Fruit fly (Drosophila melanogaster): ENCODE measurements around the gene CG6576.

The CG6576 gene

dm6 chr3L:8767876-8768275, 12.1 kb downstream of the CG6576 start (continued):
- TF ChIP-seq bowl (GFP tag; IDR thresholded peaks at IDR 0.05) (no peak), NC2α (GFP tag; optimal IDR thresholded peaks at IDR 0.05) (no peak), dimm (GFP tag; IDR thresholded peaks at IDR 0.05) (no peak), da (GFP tag; optimal IDR thresholded peaks at IDR 0.05) (no peak), aop (GFP tag; IDR thresholded peaks at IDR 0.05) (no peak), ems (GFP tag; optimal IDR thresholded peaks at IDR 0.05) (peak; percentile 5), Oaz (GFP tag; IDR thresholded peaks at IDR 0.05) (no peak), Rx (GFP tag; IDR thresholded peaks at IDR 0.05) (no peak), Elba2 (GFP tag; optimal IDR thresholded peaks at IDR 0.05) (no peak), bigmax (GFP tag; optimal IDR thresholded peaks at IDR 0.05) (no peak), CG4820 (GFP tag; optimal IDR thresholded peaks at IDR 0.05) (peak; percentile 17), br (optimal IDR thresholded peaks at IDR 0.05) (no peak), sc (optimal IDR thresholded peaks at IDR 0.05) (no peak), sc (GFP tag; optimal IDR thresholded peaks at IDR 0.05) (no peak), slbo (GFP tag; IDR thresholded peaks at IDR 0.05) (peak; percentile 70), corto (GFP tag; optimal IDR thresholded peaks at IDR 0.05) (no peak), dmrt11E (tag; optimal IDR thresholded peaks at IDR 0.05) (no peak), peb (GFP tag; IDR thresholded peaks at IDR 0.05) (no peak), lola (GFP tag; optimal IDR thresholded peaks at IDR 0.05) (no peak), repo (GFP tag; optimal IDR thresholded peaks at IDR 0.05) (no peak), nau (GFP tag; optimal IDR thresholded peaks at IDR 0.05) (peak; percentile 25), CG1529 (GFP tag; optimal IDR thresholded peaks at IDR 0.05) (no peak), tin (GFP tag; optimal IDR thresholded peaks at IDR 0.05) (peak; percentile 14), CG1603 (tag; optimal IDR thresholded peaks at IDR 0.05) (peak; percentile 15), Side (GFP tag; optimal IDR thresholded peaks at IDR 0.05) (peak; percentile 32), CG4707 (GFP tag; optimal IDR thresholded peaks at IDR 0.05) (no peak), CG17359 (tag; optimal IDR thresholded peaks at IDR 0.05) (peak; percentile 14), cas (GFP tag; IDR thresholded peaks at IDR 0.05) (no peak), eve (GFP tag; optimal IDR thresholded peaks at IDR 0.05) (peak in 1 of 2 experiments; percentile 50), gcm2 (GFP tag; optimal IDR thresholded peaks at IDR 0.05) (no peak), trh (GFP tag; optimal IDR thresholded peaks at IDR 0.05) (peak; percentile 18), ind (GFP tag; optimal IDR thresholded peaks at IDR 0.05) (peak; percentile 37), CG6765 (GFP tag; optimal IDR thresholded peaks at IDR 0.05) (peak; percentile 42), pzg (GFP tag; optimal IDR thresholded peaks at IDR 0.05) (no peak), CG32767 (GFP tag; IDR thresholded peaks at IDR 0.05) (peak; percentile 48; the same call in 1 of the 2 replicates), h (optimal IDR thresholded peaks at IDR 0.05) (no peak), gce (GFP tag; IDR thresholded peaks at IDR 0.05) (no peak), CG8765 (GFP tag; IDR thresholded peaks at IDR 0.05) (no peak), CG15073 (GFP tag; optimal IDR thresholded peaks at IDR 0.05) (no peak), zf30C (GFP tag; optimal IDR thresholded peaks at IDR 0.05) (no peak), CG11560 (tag; IDR thresholded peaks at IDR 0.05) (0 out of 3 replicates have a peak, but pooled peaks have one; percentile 30), Gsc (GFP tag; IDR thresholded peaks at IDR 0.05) (no peak), run (tag; optimal IDR thresholded peaks at IDR 0.05) (no peak), Adf1 (GFP tag; IDR thresholded peaks at IDR 0.05) (peak; percentile 59), Chrac-16 (GFP tag; optimal IDR thresholded peaks at IDR 0.05) (peak; percentile 11), MBD-R2 (GFP tag; IDR thresholded peaks at IDR 0.05) (no peak), CG16813 (GFP tag; IDR thresholded peaks at IDR 0.05; ENCODE audit: partially characterized antibody) (no peak), CG12071 (GFP tag; optimal IDR thresholded peaks at IDR 0.05) (peak; percentile 12), CG16779 (GFP tag; IDR thresholded peaks at IDR 0.05) (no peak), luna (GFP tag; optimal IDR thresholded peaks at IDR 0.05) (no peak), az2 (GFP tag; optimal IDR thresholded peaks at IDR 0.05) (no peak), hth (optimal IDR thresholded peaks at IDR 0.05) (no peak), caup (GFP tag; optimal IDR thresholded peaks at IDR 0.05; ENCODE audit: severe bottlenecking) (peak; percentile 37), CG31388 (GFP tag; optimal IDR thresholded peaks at IDR 0.05) (no peak)
